Fruit fly (Drosophila melanogaster): ENCODE results near the gene Ser.

Ser gene

dm6 chr3R:27198883-27199780, 5.1 kb upstream of the Ser start:
- no peak for TF ChIP-seq CG4496 (GFP tag; IDR thresholded peaks at IDR 0.05)
- TF ChIP-seq D1 (tag; optimal IDR thresholded peaks at IDR 0.05): no peak
- TF ChIP-seq CG17806 (tag; optimal IDR thresholded peaks at IDR 0.05): peak; percentile 43
- no peak for TF ChIP-seq CG14655 (GFP tag; optimal IDR thresholded peaks at IDR 0.05)
- TF ChIP-seq CG34367 (tag; optimal IDR thresholded peaks at IDR 0.05): peak; percentile 11
- TF ChIP-seq CG12605 (GFP tag; IDR thresholded peaks at IDR 0.05): no peak
- TF ChIP-seq CG10348 (GFP tag; IDR thresholded peaks at IDR 0.05): no peak
- peak; percentile 78 for TF ChIP-seq CG8159 (tag; optimal IDR thresholded peaks at IDR 0.05)
- TF ChIP-seq CG32121 (GFP tag; IDR thresholded peaks at IDR 0.05): no peak
- TF ChIP-seq fd96Ca (GFP tag; IDR thresholded peaks at IDR 0.05): no peak
- TF ChIP-seq CG8301 (tag; optimal IDR thresholded peaks at IDR 0.05): no peak
- TF ChIP-seq CG15710 (tag; optimal IDR thresholded peaks at IDR 0.05): peak; percentile 79
- no peak for TF ChIP-seq gl (tag; optimal IDR thresholded peaks at IDR 0.05)
- no peak for TF ChIP-seq Snoo (tag; optimal IDR thresholded peaks at IDR 0.05)
- no peak for TF ChIP-seq EcR (GFP tag; optimal IDR thresholded peaks at IDR 0.05)
- TF ChIP-seq CG13204 (GFP tag; optimal IDR thresholded peaks at IDR 0.05): peak; percentile 10
- TF ChIP-seq CG9948 (tag; optimal IDR thresholded peaks at IDR 0.05): peak; percentile 46
- no peak for TF ChIP-seq Pif1B (GFP tag; optimal IDR thresholded peaks at IDR 0.05)
- no peak for TF ChIP-seq Pif1A (GFP tag; optimal IDR thresholded peaks at IDR 0.05)
- no peak for TF ChIP-seq rn (GFP tag; IDR thresholded peaks at IDR 0.05)
- no peak for TF ChIP-seq Ets98B (GFP tag; IDR thresholded peaks at IDR 0.05)

dm6 chr3R:27197581-27197980, 3.5 kb upstream of the Ser start:
- TF ChIP-seq CG13204 (GFP tag; optimal IDR thresholded peaks at IDR 0.05) (no peak), CG8159 (tag; optimal IDR thresholded peaks at IDR 0.05) (peak; percentile 68), CG34367 (tag; optimal IDR thresholded peaks at IDR 0.05) (peak; percentile 15), Snoo (tag; optimal IDR thresholded peaks at IDR 0.05) (no peak), Pif1A (GFP tag; optimal IDR thresholded peaks at IDR 0.05) (peak; percentile 46), CG8301 (tag; optimal IDR thresholded peaks at IDR 0.05) (peak; percentile 30), gl (tag; optimal IDR thresholded peaks at IDR 0.05) (no peak), Ets98B (GFP tag; IDR thresholded peaks at IDR 0.05) (no peak), CG9948 (tag; optimal IDR thresholded peaks at IDR 0.05) (peak; percentile 67), CG17806 (tag; optimal IDR thresholded peaks at IDR 0.05) (peak; percentile 63), CG14655 (GFP tag; optimal IDR thresholded peaks at IDR 0.05) (peak; percentile 50), CG15710 (tag; optimal IDR thresholded peaks at IDR 0.05) (peak; percentile 34)

- TF ChIP-seq Snoo (tag; optimal IDR thresholded peaks at IDR 0.05): no peak
- TF ChIP-seq CG12605 (GFP tag; IDR thresholded peaks at IDR 0.05): no peak
- no peak for TF ChIP-seq CG13204 (GFP tag; optimal IDR thresholded peaks at IDR 0.05)
- TF ChIP-seq CG4496 (GFP tag; IDR thresholded peaks at IDR 0.05): no peak
- TF ChIP-seq CG15710 (tag; optimal IDR thresholded peaks at IDR 0.05): no peak
- TF ChIP-seq fd96Ca (GFP tag; IDR thresholded peaks at IDR 0.05): no peak
- TF ChIP-seq CG32121 (GFP tag; IDR thresholded peaks at IDR 0.05): no peak
- TF ChIP-seq Ets98B (GFP tag; IDR thresholded peaks at IDR 0.05): no peak
Measured at dm6 chr3R:27196866-27197265, 2.8 kb upstream of the Ser start.

- peak; percentile 58 for TF ChIP-seq CG8301 (tag; optimal IDR thresholded peaks at IDR 0.05)
- TF ChIP-seq CG4496 (GFP tag; IDR thresholded peaks at IDR 0.05): peak; percentile 77
- no peak for TF ChIP-seq EcR (GFP tag; optimal IDR thresholded peaks at IDR 0.05)
- TF ChIP-seq CG13204 (GFP tag; optimal IDR thresholded peaks at IDR 0.05): no peak
- peak; percentile 62 for TF ChIP-seq CG14655 (GFP tag; optimal IDR thresholded peaks at IDR 0.05)
- TF ChIP-seq Ets98B (GFP tag; IDR thresholded peaks at IDR 0.05): peak; percentile 17; the same call in 1 of the 2 replicates
- peak; percentile 41 for TF ChIP-seq CG15710 (tag; optimal IDR thresholded peaks at IDR 0.05)
- no peak for TF ChIP-seq Snoo (tag; optimal IDR thresholded peaks at IDR 0.05)
- no peak for TF ChIP-seq Pif1B (GFP tag; optimal IDR thresholded peaks at IDR 0.05)
- TF ChIP-seq CG9948 (tag; optimal IDR thresholded peaks at IDR 0.05): peak; percentile 22
- TF ChIP-seq fd96Ca (GFP tag; IDR thresholded peaks at IDR 0.05): no peak
- TF ChIP-seq Pif1A (GFP tag; optimal IDR thresholded peaks at IDR 0.05): no peak
- no peak for TF ChIP-seq D1 (tag; optimal IDR thresholded peaks at IDR 0.05)
- TF ChIP-seq CG34367 (tag; optimal IDR thresholded peaks at IDR 0.05): peak; percentile 23
- TF ChIP-seq CG32121 (GFP tag; IDR thresholded peaks at IDR 0.05): peak; percentile 46; the same call in 1 of the 2 replicates
- peak; percentile 35 for TF ChIP-seq CG8159 (tag; optimal IDR thresholded peaks at IDR 0.05)
- TF ChIP-seq gl (tag; optimal IDR thresholded peaks at IDR 0.05): no peak
- 0 out of 2 replicates have a peak, but pooled peaks have one; percentile 21 for TF ChIP-seq rn (GFP tag; IDR thresholded peaks at IDR 0.05)
- peak; percentile 47 for TF ChIP-seq CG17806 (tag; optimal IDR thresholded peaks at IDR 0.05)
- TF ChIP-seq CG10348 (GFP tag; IDR thresholded peaks at IDR 0.05): no peak
- no peak for TF ChIP-seq CG12605 (GFP tag; IDR thresholded peaks at IDR 0.05)
Measured at dm6 chr3R:27193079-27193478, 988 bp downstream of the Ser start.

dm6 chr3R:27186849-27187248, 7.2 kb downstream of the Ser start:
- TF ChIP-seq CG8301 (tag; optimal IDR thresholded peaks at IDR 0.05): no peak
- TF ChIP-seq CG10348 (GFP tag; IDR thresholded peaks at IDR 0.05): no peak
- no peak for TF ChIP-seq Ets98B (GFP tag; IDR thresholded peaks at IDR 0.05)
- no peak for TF ChIP-seq CG12605 (GFP tag; IDR thresholded peaks at IDR 0.05)
- no peak for TF ChIP-seq CG14655 (GFP tag; optimal IDR thresholded peaks at IDR 0.05)
- no peak for TF ChIP-seq CG32121 (GFP tag; IDR thresholded peaks at IDR 0.05)
- no peak for TF ChIP-seq rn (GFP tag; IDR thresholded peaks at IDR 0.05)
- TF ChIP-seq Snoo (tag; optimal IDR thresholded peaks at IDR 0.05): no peak
- no peak for TF ChIP-seq D1 (tag; optimal IDR thresholded peaks at IDR 0.05)
- no peak for TF ChIP-seq gl (tag; optimal IDR thresholded peaks at IDR 0.05)
- TF ChIP-seq EcR (GFP tag; optimal IDR thresholded peaks at IDR 0.05): no peak
- no peak for TF ChIP-seq CG4496 (GFP tag; IDR thresholded peaks at IDR 0.05)
- no peak for TF ChIP-seq CG17806 (tag; optimal IDR thresholded peaks at IDR 0.05)
- TF ChIP-seq CG34367 (tag; optimal IDR thresholded peaks at IDR 0.05): no peak
- no peak for TF ChIP-seq Pif1A (GFP tag; optimal IDR thresholded peaks at IDR 0.05)
